Worm (Caenorhabditis elegans) whole organism, late embryonic: Measurements from ENCODE around the gene T05A8.6.
A peak's percentile ranks its signal among the peaks of the same experiment; 100 is the strongest.

Experiments
- ceh-6 ChIP-seq: fragments of 200-800 bp; sonication (Bioruptor generic); optimal IDR thresholded peaks from 2 replicates; lab custom pipeline; 2018; ENCODE audit warnings: mild to moderate bottlenecking, missing genetic modification characterization, missing compliant biosample characterization
- ets-4 ChIP-seq: sonication (generic microtip); optimal IDR thresholded peaks from 2 replicates; lab custom pipeline; 2016; ENCODE audit warnings: missing genetic modification characterization, missing compliant biosample characterization

ce11 chrII:2752536-2752935 is 13.0 kb upstream of the T05A8.6 start, which contains the start of gene F29A7.6:
- TF ChIP-seq ets-4 (peak; percentile 68), ceh-6 (GFP tag; lab: Kevin White, UChicago) (no peak)
